Fruit fly (Drosophila melanogaster): ENCODE data around the gene CG11975.

The CG11975 gene

DNA sequence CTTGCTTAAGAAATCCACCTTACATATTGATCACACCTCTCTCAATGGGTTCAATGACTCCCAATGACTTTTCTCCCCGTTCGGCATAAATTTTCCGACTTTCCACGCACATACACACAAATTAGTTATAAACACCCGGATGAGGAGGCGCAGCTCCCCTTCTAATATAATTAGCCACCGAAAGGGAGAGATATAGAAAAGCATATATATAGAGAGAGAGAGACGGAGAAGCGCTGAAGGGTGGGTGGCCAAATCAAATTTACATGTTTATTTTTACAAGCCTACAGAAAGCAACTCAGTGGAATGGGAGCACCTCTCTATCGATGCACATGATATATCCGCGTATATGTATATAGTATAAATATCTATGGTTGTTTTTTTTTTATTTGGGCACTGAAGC lies 35.6 kb downstream of the CG11975 start:
- no peak for TF ChIP-seq Hr39 (GFP tag; optimal IDR thresholded peaks at IDR 0.05)
- TF ChIP-seq Met (GFP tag; optimal IDR thresholded peaks at IDR 0.05) = no peak
- peak; percentile 31 for TF ChIP-seq fkh (GFP tag; optimal IDR thresholded peaks at IDR 0.05)

DNA sequence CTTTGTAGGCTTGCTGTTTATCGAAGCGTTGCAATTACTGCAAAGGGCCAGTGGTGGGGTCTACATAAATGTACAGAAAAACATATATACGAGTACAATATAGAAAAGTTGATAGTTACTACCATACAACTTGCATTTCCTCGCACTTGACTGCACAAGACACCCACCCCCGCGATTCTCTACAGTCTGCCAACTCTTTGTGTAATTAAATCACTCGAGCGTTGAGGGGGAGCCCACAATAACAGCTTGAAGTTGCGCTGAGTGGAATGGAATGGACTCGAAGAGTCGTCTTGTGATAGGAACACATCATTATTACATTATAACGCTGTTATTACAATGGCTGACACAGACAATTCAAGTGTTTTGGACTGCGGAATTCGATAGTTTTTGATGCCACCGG lies 36.4 kb downstream of the CG11975 start:
- TF ChIP-seq Sox14 (GFP tag; optimal IDR thresholded peaks at IDR 0.05) = peak; percentile 11
- peak; percentile 26 for TF ChIP-seq dsx (GFP tag; optimal IDR thresholded peaks at IDR 0.05; ENCODE audit: poor library complexity, severe bottlenecking)
- TF ChIP-seq fkh (GFP tag; optimal IDR thresholded peaks at IDR 0.05) = no peak
- TF ChIP-seq Eip78C (GFP tag) = peak; percentile 37

DNA sequence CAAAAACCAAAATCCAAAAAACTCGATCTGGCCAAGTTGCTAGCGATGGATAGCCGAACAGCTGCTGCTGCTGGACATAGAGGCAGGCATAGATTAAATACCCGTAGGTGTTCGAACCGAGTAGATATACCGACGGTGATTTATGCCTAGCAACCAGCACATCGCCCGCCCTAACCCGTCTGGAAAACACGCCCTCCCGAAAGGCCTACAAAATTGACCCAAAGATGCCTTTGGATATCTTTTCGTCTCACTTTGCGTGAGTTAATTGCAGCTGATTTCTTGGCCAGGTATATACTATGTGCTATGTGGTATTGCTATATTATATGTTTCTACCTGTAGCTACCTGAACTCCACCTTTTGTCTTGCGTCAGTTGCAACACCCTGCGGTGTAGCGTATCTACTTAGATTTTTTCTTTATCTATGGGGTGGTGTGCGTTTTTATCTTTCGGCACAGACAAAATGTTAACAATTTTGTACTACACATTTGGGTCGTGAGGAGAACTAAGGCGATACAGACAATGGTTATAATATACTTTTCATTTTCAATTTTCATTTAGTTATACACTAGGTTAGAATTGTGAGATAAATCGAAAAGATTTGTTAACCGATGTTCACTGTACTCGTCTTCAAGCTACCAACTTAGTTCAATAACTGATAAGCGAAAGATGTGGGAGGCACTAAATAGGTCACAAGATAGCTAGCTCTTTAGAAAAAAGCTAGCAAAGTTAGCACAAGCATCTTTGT lies 37.1 kb downstream of the CG11975 start:
- no peak for TF ChIP-seq CG10669 (GFP tag; optimal IDR thresholded peaks at IDR 0.05)

DNA sequence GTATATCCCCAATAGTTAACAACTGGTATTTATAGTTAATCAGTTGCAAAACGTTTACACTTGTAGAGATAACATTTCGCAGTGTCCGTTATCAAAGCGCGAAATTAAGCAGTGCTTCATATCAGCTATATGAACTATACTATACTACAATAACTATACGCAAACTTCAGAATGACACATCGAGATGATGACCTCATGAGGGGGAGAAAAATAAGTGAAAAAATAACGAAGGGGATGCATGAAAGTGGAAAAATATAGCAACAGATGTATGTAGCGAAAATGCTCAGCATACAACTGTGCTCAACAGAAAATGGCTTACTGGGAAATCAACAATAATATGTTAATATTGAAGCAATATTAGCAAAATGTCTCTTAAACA lies 37.7 kb downstream of the CG11975 start:
- TF ChIP-seq CG9139 (GFP tag; optimal IDR thresholded peaks at IDR 0.05) (no peak), Hr4 (GFP tag; optimal IDR thresholded peaks at IDR 0.05) (peak; percentile 17), esn (GFP tag; optimal IDR thresholded peaks at IDR 0.05) (no peak), Eip78C (GFP tag) (no peak), Blimp-1 (GFP tag; optimal IDR thresholded peaks at IDR 0.05) (no peak)

DNA sequence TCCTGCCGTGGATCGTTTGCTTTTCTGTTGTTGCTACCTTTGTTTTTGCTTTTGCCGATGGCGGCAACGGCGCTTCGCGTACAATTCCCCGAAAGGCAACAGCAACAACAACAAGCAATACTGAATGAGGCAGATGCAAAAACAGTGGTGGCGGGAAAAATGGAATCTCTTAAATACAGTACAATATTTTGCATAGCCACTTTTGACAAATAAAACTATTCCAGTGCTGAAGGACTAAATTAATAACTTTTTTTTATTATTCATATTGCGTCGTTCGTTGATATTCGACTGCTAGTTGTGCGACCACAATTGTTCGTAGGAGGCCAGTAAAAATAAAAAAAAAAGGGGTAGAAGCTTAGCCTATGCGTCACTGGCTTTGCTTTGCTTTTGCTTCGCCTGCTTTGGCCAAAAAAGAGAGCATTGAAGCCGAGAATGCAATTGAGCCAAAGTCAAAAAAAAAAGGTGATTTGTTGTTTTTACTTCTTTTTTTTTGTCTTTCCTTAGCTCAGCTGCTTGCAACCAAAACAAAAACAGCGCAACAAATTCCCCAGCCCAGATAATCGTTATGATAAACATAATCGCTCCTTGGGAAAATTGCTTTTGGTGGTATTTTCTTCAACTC lies 38.9 kb downstream of the CG11975 start:
- TF ChIP-seq CG34406 (GFP tag; optimal IDR thresholded peaks at IDR 0.05) = peak; percentile 97
- TF ChIP-seq CG9139 (GFP tag; optimal IDR thresholded peaks at IDR 0.05) = peak; percentile 97
- peak; percentile 98 for TF ChIP-seq Sox102F (GFP tag; optimal IDR thresholded peaks at IDR 0.05)
- TF ChIP-seq CG6792 (GFP tag; optimal IDR thresholded peaks at IDR 0.05) = peak; percentile 98
- TF ChIP-seq CG11762 (GFP tag; optimal IDR thresholded peaks at IDR 0.05; ENCODE audit: insufficient read depth) = peak; percentile 98
- peak; percentile 99 for TF ChIP-seq Eip75B (GFP tag; optimal IDR thresholded peaks at IDR 0.05)
- TF ChIP-seq Eip78C (GFP tag) = peak; percentile 100
- TF ChIP-seq CG31627 (GFP tag; optimal IDR thresholded peaks at IDR 0.05) = peak; percentile 97
- peak; percentile 97 for TF ChIP-seq Hr39 (GFP tag; optimal IDR thresholded peaks at IDR 0.05)
- TF ChIP-seq svp (GFP tag) = peak; percentile 99
- peak; percentile 98 for TF ChIP-seq Met (GFP tag; optimal IDR thresholded peaks at IDR 0.05)
- peak; percentile 98 for TF ChIP-seq esn (GFP tag; optimal IDR thresholded peaks at IDR 0.05)
- TF ChIP-seq CG3032 (tag; optimal IDR thresholded peaks at IDR 0.05) = peak; percentile 98
- TF ChIP-seq Sox14 (GFP tag; optimal IDR thresholded peaks at IDR 0.05) = peak; percentile 99
- peak; percentile 94 for TF ChIP-seq Sox15 (GFP tag; optimal IDR thresholded peaks at IDR 0.05)
- TF ChIP-seq lz (GFP tag; optimal IDR thresholded peaks at IDR 0.05) = peak; percentile 97
- peak; percentile 98 for TF ChIP-seq CG1621 (tag; optimal IDR thresholded peaks at IDR 0.05)
- peak; percentile 99 for TF ChIP-seq CG15336 (GFP tag; IDR thresholded peaks at IDR 0.05)
- peak; percentile 99 for TF ChIP-seq Hr4 (GFP tag; optimal IDR thresholded peaks at IDR 0.05)
- TF ChIP-seq salr (GFP tag; optimal IDR thresholded peaks at IDR 0.05) = peak; percentile 97 to 99
- TF ChIP-seq Gug (GFP tag; IDR thresholded peaks at IDR 0.05) = peak; percentile 98
- peak; percentile 94 for TF ChIP-seq Ets21C (GFP tag; optimal IDR thresholded peaks at IDR 0.05)
- TF ChIP-seq Eip93F (GFP tag; optimal IDR thresholded peaks at IDR 0.05) = peak; percentile 94
- peak; percentile 99 for TF ChIP-seq dac (GFP tag; optimal IDR thresholded peaks at IDR 0.05)
- TF ChIP-seq CG10631 (GFP tag; optimal IDR thresholded peaks at IDR 0.05) = peak; percentile 99
- peak; percentile 100 for TF ChIP-seq CG8119 (GFP tag; IDR thresholded peaks at IDR 0.05)
- TF ChIP-seq vri (GFP tag; optimal IDR thresholded peaks at IDR 0.05) = peak; percentile 97
- peak; percentile 99 for TF ChIP-seq CG6276 (GFP tag; optimal IDR thresholded peaks at IDR 0.05)
- TF ChIP-seq CG3919 (GFP tag; optimal IDR thresholded peaks at IDR 0.05) = peak; percentile 99
- peak; percentile 97 for TF ChIP-seq CG11294 (GFP tag; IDR thresholded peaks at IDR 0.05)
- TF ChIP-seq Smox (GFP tag; optimal IDR thresholded peaks at IDR 0.05) = peak; percentile 96
- peak; percentile 98 to 99 for TF ChIP-seq ss (GFP tag; optimal IDR thresholded peaks at IDR 0.05)
- peak; percentile 98 for TF ChIP-seq CG4318 (GFP tag; optimal IDR thresholded peaks at IDR 0.05)
- TF ChIP-seq Hr38 (GFP tag; optimal IDR thresholded peaks at IDR 0.05) = peak; percentile 93
- TF ChIP-seq fd59A (GFP tag; optimal IDR thresholded peaks at IDR 0.05) = peak; percentile 98
- TF ChIP-seq achi (GFP tag; optimal IDR thresholded peaks at IDR 0.05) = peak; percentile 98

All from whole organism, prepupa.